Fruit fly (Drosophila melanogaster) whole organism, embryonic: Measurements from ENCODE around the gene EMC5.

ENCODE experiments used
- CHES-1-like ChIP-seq: fragments of 200-800 bp; sonication (Bioruptor generic); optimal IDR thresholded peaks from 2 replicates; lab custom pipeline; 2016; ENCODE audit warnings: missing biosample characterization, missing genetic modification characterization
- Usf ChIP-seq: fragments of 200-800 bp; sonication (Bioruptor generic); optimal IDR thresholded peaks from 2 replicates; lab custom pipeline; 2017; ENCODE audit warnings: missing genotype, missing biosample characterization, missing genetic modification characterization
- hth ChIP-seq: fragments of >200 bp; optimal IDR thresholded peaks from 2 replicates; lab custom pipeline; 2017; ENCODE audit warnings: inconsistent platforms

DNA sequence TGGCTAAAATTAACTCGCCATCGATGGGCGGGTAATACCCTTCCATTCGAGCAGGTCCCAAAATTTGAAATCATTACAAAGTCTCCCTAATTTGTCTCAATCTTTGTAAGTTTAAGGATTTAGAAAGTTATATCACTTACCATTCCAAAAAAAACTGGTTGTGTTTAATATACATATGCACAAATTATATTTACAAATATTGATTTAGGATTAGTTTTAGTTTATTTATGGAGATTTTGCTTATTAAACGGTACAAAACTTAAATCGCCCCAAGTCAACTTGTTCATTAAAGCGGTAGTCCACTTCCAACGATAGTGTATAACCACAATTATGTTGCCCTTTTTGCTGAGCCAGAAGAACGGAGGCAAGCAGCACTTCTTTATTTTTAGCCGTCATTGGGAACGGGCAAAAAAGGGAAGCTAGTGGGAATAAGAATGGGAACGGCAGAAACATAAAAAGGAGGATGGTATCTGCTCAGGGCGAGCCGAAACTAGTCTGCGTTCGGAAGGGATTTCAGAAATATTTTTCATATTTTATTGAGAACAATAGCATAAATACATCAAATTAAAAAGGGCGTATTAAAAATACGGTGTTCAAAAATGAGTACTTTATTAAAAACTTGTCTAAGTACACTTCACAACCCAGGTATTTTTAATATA is 39.3 kb upstream of the EMC5 start:
- no peak for TF ChIP-seq CHES-1-like (GFP tag; lab: Kevin White, UChicago)
- peak; percentile 36 for TF ChIP-seq Usf
- no peak for TF ChIP-seq hth (lab: Kevin White, UChicago)
